Worm (Caenorhabditis elegans): ENCODE results near the gene emb-1.

DNA sequence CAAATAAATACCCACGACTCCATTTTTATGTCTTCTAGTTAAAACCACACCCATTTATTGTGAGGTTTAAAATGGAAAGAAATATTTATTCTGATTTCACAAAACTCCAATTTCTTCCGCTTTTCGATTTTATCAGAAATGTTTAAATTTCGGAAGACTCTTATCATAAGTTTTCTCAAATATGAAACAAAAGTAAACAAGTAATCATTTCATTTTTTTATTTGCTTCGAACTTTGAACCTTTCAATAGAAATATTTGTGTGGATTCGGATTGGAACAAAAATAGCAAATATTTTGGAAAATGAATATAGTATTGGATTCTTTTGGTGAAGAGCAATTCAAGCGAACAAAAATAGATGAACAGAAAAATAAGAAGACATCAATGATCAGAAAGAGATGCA is 48.6 kb downstream of the emb-1 start:
- TF ChIP-seq nhr-28 (tag; optimal IDR thresholded peaks at IDR 0.05), result no peak
- no peak for TF ChIP-seq ZK546.5 (tag; optimal IDR thresholded peaks at IDR 0.05)
- no peak for TF ChIP-seq hmg-1.1 (GFP tag; IDR thresholded peaks at IDR 0.05)
- TF ChIP-seq ces-1 (GFP tag; optimal IDR thresholded peaks at IDR 0.05), result no peak
- no peak for TF ChIP-seq ctbp-1 (GFP tag; IDR thresholded peaks at IDR 0.05)
- no peak for TF ChIP-seq jun-1 (tag; optimal IDR thresholded peaks at IDR 0.05)
- TF ChIP-seq ZK337.2 (GFP tag; IDR thresholded peaks at IDR 0.05), result no peak
- no peak for TF ChIP-seq saeg-2 (GFP tag; IDR thresholded peaks at IDR 0.05)
- no peak for TF ChIP-seq unc-62 (GFP tag; optimal IDR thresholded peaks at IDR 0.05 in 1 of 2)
- no peak for TF ChIP-seq unc-62 (tag; optimal IDR thresholded peaks at IDR 0.05)

Measured in whole organism, L4 larva.